Worm (Caenorhabditis elegans): ENCODE measurements around the gene K08D8.10.

K08D8.10 gene

ce11 chrIV:12879557-12879956 is 20.8 kb upstream of the K08D8.10 start, which contains the start of gene ZK896.5:
Gene ZK896.5, minus strand, starts transcription at chrIV:12879645.
- TF ChIP-seq lin-13 (tag; optimal IDR thresholded peaks at IDR 0.05) (no peak), ceh-39 (tag; optimal IDR thresholded peaks at IDR 0.05) (no peak), hlh-1 (tag; optimal IDR thresholded peaks at IDR 0.05) (no peak), nhr-2 (tag; optimal IDR thresholded peaks at IDR 0.05) (no peak), unc-120 (tag; optimal IDR thresholded peaks at IDR 0.05; ENCODE audit: poor library complexity, severe bottlenecking) (no peak), snpc-4 (tag; optimal IDR thresholded peaks at IDR 0.05) (no peak), flh-1 (GFP tag; optimal IDR thresholded peaks at IDR 0.05) (no peak), blmp-1 (tag; optimal IDR thresholded peaks at IDR 0.05) (no peak), nhr-237 (tag; optimal IDR thresholded peaks at IDR 0.05) (no peak), pha-4 (tag; optimal IDR thresholded peaks at IDR 0.05) (no peak), nhr-28 (tag; optimal IDR thresholded peaks at IDR 0.05) (no peak), elt-1 (tag; optimal IDR thresholded peaks at IDR 0.05; ENCODE audit: borderline replicate concordance, insufficient read depth) (no peak), mep-1 (tag; optimal IDR thresholded peaks at IDR 0.05) (no peak), nhr-12 (tag; optimal IDR thresholded peaks at IDR 0.05) (no peak), lsy-2 (tag; optimal IDR thresholded peaks at IDR 0.05) (no peak), unc-39 (tag; optimal IDR thresholded peaks at IDR 0.05) (no peak), drap-1 (GFP tag; optimal IDR thresholded peaks at IDR 0.05) (no peak)

ce11 chrIV:12883190-12883589 is 17.2 kb upstream of the K08D8.10 start, which contains the start of gene ZK896.4:
Gene ZK896.4, minus strand, starts transcription at chrIV:12883290.
- no peak for TF ChIP-seq ztf-11 (tag; optimal IDR thresholded peaks at IDR 0.05)
- TF ChIP-seq mep-1 (tag; optimal IDR thresholded peaks at IDR 0.05), result no peak
- no peak for TF ChIP-seq nhr-237 (tag; optimal IDR thresholded peaks at IDR 0.05)
- TF ChIP-seq mab-5 (tag; optimal IDR thresholded peaks at IDR 0.05), result no peak
- no peak for TF ChIP-seq lin-13 (tag; optimal IDR thresholded peaks at IDR 0.05)
- TF ChIP-seq nhr-76 (tag; optimal IDR thresholded peaks at IDR 0.05), result no peak
- TF ChIP-seq ceh-83 (GFP tag; optimal IDR thresholded peaks at IDR 0.05), result no peak
- TF ChIP-seq sem-2 (GFP tag; optimal IDR thresholded peaks at IDR 0.05), result no peak
- TF ChIP-seq nhr-12 (tag; optimal IDR thresholded peaks at IDR 0.05), result no peak
- no peak for TF ChIP-seq hlh-1 (tag; optimal IDR thresholded peaks at IDR 0.05)
- no peak for TF ChIP-seq ceh-43 (GFP tag; optimal IDR thresholded peaks at IDR 0.05)

ce11 chrIV:12886012-12886411 is 14.4 kb upstream of the K08D8.10 start:
- TF ChIP-seq unc-120 (tag; optimal IDR thresholded peaks at IDR 0.05; ENCODE audit: poor library complexity, severe bottlenecking) (no peak), M03D4.4 (tag; optimal IDR thresholded peaks at IDR 0.05) (no peak), zip-8 (tag; optimal IDR thresholded peaks at IDR 0.05) (no peak), hlh-1 (tag; optimal IDR thresholded peaks at IDR 0.05) (no peak), nhr-12 (tag; optimal IDR thresholded peaks at IDR 0.05) (no peak), lin-13 (tag; optimal IDR thresholded peaks at IDR 0.05) (no peak), ceh-39 (tag; optimal IDR thresholded peaks at IDR 0.05) (no peak), lsy-2 (tag; optimal IDR thresholded peaks at IDR 0.05) (no peak), unc-62 (GFP tag; optimal IDR thresholded peaks at IDR 0.05) (no peak), pha-4 (tag; optimal IDR thresholded peaks at IDR 0.05) (no peak), nhr-28 (tag; optimal IDR thresholded peaks at IDR 0.05) (no peak), bed-3 (GFP tag; optimal IDR thresholded peaks at IDR 0.05) (no peak), nhr-76 (tag; optimal IDR thresholded peaks at IDR 0.05) (no peak), nhr-2 (tag; optimal IDR thresholded peaks at IDR 0.05) (no peak)

ce11 chrIV:12890445-12890844 is 9.9 kb upstream of the K08D8.10 start, which contains the start of gene K08D8.6:
Gene K08D8.6, minus strand, starts transcription at chrIV:12890508.
- TF ChIP-seq ceh-83 (GFP tag; optimal IDR thresholded peaks at IDR 0.05), result no peak
- no peak for TF ChIP-seq elt-1 (tag; optimal IDR thresholded peaks at IDR 0.05; ENCODE audit: borderline replicate concordance, insufficient read depth)
- TF ChIP-seq hlh-1 (tag; optimal IDR thresholded peaks at IDR 0.05), result no peak
- no peak for TF ChIP-seq ceh-43 (GFP tag; optimal IDR thresholded peaks at IDR 0.05)
- TF ChIP-seq unc-39 (tag; optimal IDR thresholded peaks at IDR 0.05), result no peak
- no peak for TF ChIP-seq mep-1 (tag; optimal IDR thresholded peaks at IDR 0.05)
- no peak for TF ChIP-seq nhr-2 (tag; optimal IDR thresholded peaks at IDR 0.05)
- no peak for TF ChIP-seq unc-120 (tag; optimal IDR thresholded peaks at IDR 0.05; ENCODE audit: poor library complexity, severe bottlenecking)
- TF ChIP-seq ceh-39 (tag; optimal IDR thresholded peaks at IDR 0.05), result no peak
- TF ChIP-seq lin-32 (GFP tag; optimal IDR thresholded peaks at IDR 0.05), result no peak
- no peak for TF ChIP-seq bed-3 (GFP tag; optimal IDR thresholded peaks at IDR 0.05)
- no peak for TF ChIP-seq blmp-1 (tag; optimal IDR thresholded peaks at IDR 0.05)
- no peak for TF ChIP-seq drap-1 (GFP tag; optimal IDR thresholded peaks at IDR 0.05)
- TF ChIP-seq sem-2 (GFP tag; optimal IDR thresholded peaks at IDR 0.05), result no peak
- no peak for TF ChIP-seq ztf-11 (tag; optimal IDR thresholded peaks at IDR 0.05)

- TF ChIP-seq elt-3 (tag; optimal IDR thresholded peaks at IDR 0.05), result no peak
These were observed 9.3 kb upstream of the K08D8.10 start for ce11 chrIV:12891080-12891479.
